Worm (Caenorhabditis elegans): ENCODE data around the gene H38K22.6.

H38K22.6 gene

ce11 chrIII:4313061-4313962 is 6.9 kb upstream of the H38K22.6 start, which contains the start of the genes evl-14 and dcn-1 (continued):
- TF ChIP-seq nhr-90 (tag; optimal IDR thresholded peaks at IDR 0.05; ENCODE audit: poor library complexity) (peak; percentile 64), lir-3 (tag; optimal IDR thresholded peaks at IDR 0.05; ENCODE audit: poor library complexity) (peak; percentile 61), unc-130 (tag; optimal IDR thresholded peaks at IDR 0.05) (peak; percentile 60), sox-4 (tag; optimal IDR thresholded peaks at IDR 0.05) (no peak), sup-37 (GFP tag; optimal IDR thresholded peaks at IDR 0.05) (no peak), lin-39 (tag; optimal IDR thresholded peaks at IDR 0.05) (no peak), ztf-11 (tag; optimal IDR thresholded peaks at IDR 0.05) (no peak), swsn-7 (tag; optimal IDR thresholded peaks at IDR 0.05) (peak; percentile 78), fkh-8 (tag; optimal IDR thresholded peaks at IDR 0.05) (peak; percentile 83)

DNA sequence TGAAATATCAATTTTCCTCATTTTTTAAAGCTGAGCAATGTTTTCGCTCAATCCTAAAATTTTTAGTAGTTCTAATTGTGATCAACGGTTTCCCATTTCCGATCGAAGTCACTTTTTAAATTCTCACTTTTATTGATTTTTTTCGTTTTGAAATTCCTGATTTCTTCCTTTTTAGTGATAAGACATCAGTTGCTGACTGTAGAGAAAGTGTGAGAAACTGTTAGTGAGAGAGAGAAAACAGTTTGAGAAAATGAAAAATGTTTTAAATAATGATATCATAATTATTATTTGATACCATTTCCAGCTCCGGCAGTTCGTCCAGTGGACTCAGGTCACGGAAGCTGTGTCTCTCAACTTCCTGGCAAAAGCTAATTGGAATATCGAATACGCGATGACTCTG is 5.7 kb upstream of the H38K22.6 start:
- TF ChIP-seq nhr-47 (tag; optimal IDR thresholded peaks at IDR 0.05) = no peak
- no peak for TF ChIP-seq skn-1 (tag; optimal IDR thresholded peaks at IDR 0.05)
- no peak for TF ChIP-seq lir-3 (tag; optimal IDR thresholded peaks at IDR 0.05; ENCODE audit: poor library complexity)
- no peak for TF ChIP-seq F16B12.6 (tag; optimal IDR thresholded peaks at IDR 0.05)
- TF ChIP-seq pag-3 (tag; optimal IDR thresholded peaks at IDR 0.05; ENCODE audit: borderline replicate concordance, insufficient read depth) = no peak
- TF ChIP-seq fkh-10 (GFP tag; optimal IDR thresholded peaks at IDR 0.05) = no peak
- no peak for TF ChIP-seq nhr-11 (tag; optimal IDR thresholded peaks at IDR 0.05)
- TF ChIP-seq isw-1 (GFP tag; IDR thresholded peaks at IDR 0.05) = no peak
- no peak for TF ChIP-seq fkh-4 (tag; optimal IDR thresholded peaks at IDR 0.05; ENCODE audit: borderline replicate concordance)
- no peak for TF ChIP-seq sox-4 (tag; optimal IDR thresholded peaks at IDR 0.05)
- no peak for TF ChIP-seq sup-37 (GFP tag; optimal IDR thresholded peaks at IDR 0.05)
- no peak for TF ChIP-seq sptf-1 (tag; optimal IDR thresholded peaks at IDR 0.05)
- TF ChIP-seq unc-130 (tag; optimal IDR thresholded peaks at IDR 0.05) = no peak
- TF ChIP-seq ces-1 (GFP tag; optimal IDR thresholded peaks at IDR 0.05) = no peak
- no peak for TF ChIP-seq mdl-1 (tag; optimal IDR thresholded peaks at IDR 0.05)
- no peak for TF ChIP-seq nhr-20 (tag; optimal IDR thresholded peaks at IDR 0.05)
- TF ChIP-seq C34B4.2 (tag; optimal IDR thresholded peaks at IDR 0.05) = no peak

DNA sequence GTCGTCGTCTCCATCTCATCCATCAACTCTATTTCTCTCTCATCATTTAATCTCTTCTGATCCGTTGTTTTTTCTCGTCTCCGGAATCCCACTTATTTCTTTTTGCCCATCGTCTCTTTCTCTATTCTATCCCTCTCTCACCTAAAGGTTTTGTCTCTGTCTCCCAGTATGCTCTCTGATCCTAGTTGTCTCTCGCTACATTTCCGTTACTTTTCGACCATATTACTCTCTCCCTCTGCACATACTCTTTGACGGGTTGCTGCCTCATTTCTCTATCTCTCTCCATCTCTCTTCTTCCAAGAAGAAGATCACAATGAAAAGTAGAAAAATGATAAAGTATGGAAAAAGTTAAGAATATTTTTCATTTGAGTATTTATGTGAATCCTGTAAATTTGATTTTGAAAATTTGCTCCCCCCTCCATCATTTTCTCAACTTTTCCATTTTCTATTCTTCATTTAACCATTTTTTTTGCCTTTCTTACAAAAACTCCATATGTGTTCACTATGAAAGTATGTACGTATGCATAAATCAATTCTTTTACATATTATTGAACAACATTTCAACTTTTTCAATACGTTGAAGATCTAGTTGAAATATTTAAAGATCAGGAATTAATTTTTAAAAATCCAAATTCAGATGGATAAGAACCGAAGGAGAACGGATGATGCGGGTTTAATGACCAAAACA is 3.0 kb upstream of the H38K22.6 start, which contains the start of gene tag-131:
TSS of gene tag-131 (plus strand) at position 638 of the 688 bp plus-strand sequence.
- peak; percentile 8 for TF ChIP-seq xbp-1 (tag; optimal IDR thresholded peaks at IDR 0.05)
- no peak for TF ChIP-seq egl-13 (tag; optimal IDR thresholded peaks at IDR 0.05)
- TF ChIP-seq nhr-11 (tag; optimal IDR thresholded peaks at IDR 0.05) = peak; percentile 41
- TF ChIP-seq nhr-20 (tag; optimal IDR thresholded peaks at IDR 0.05) = peak; percentile 63
- no peak for TF ChIP-seq fkh-4 (tag; optimal IDR thresholded peaks at IDR 0.05; ENCODE audit: borderline replicate concordance)
- no peak for TF ChIP-seq fkh-8 (tag; optimal IDR thresholded peaks at IDR 0.05)
- TF ChIP-seq nhr-47 (tag; optimal IDR thresholded peaks at IDR 0.05) = peak; percentile 36
- no peak for TF ChIP-seq irx-1 (tag; optimal IDR thresholded peaks at IDR 0.05)
- TF ChIP-seq blmp-1 (tag; optimal IDR thresholded peaks at IDR 0.05) = peak; percentile 64
- no peak for TF ChIP-seq unc-98 (GFP tag; IDR thresholded peaks at IDR 0.05)
- peak; percentile 50 for TF ChIP-seq swsn-7 (tag; optimal IDR thresholded peaks at IDR 0.05)
- peak; percentile 3 to 20 (median 4) for TF ChIP-seq dpl-1 (GFP tag; optimal IDR thresholded peaks at IDR 0.05)
- peak; percentile 43 for TF ChIP-seq nhr-19 (GFP tag; conservative IDR thresholded peaks at IDR 0.05)
- peak; percentile 80 for TF ChIP-seq nhr-71 (tag; optimal IDR thresholded peaks at IDR 0.05)
- TF ChIP-seq lin-39 (tag; optimal IDR thresholded peaks at IDR 0.05) = peak; percentile 8
- peak; percentile 16 for TF ChIP-seq lir-3 (tag; optimal IDR thresholded peaks at IDR 0.05; ENCODE audit: poor library complexity)
- TF ChIP-seq mep-1 (tag; optimal IDR thresholded peaks at IDR 0.05) = peak; percentile 13
- no peak for TF ChIP-seq pax-3 (tag; optimal IDR thresholded peaks at IDR 0.05)
- TF ChIP-seq lsy-2 (tag; optimal IDR thresholded peaks at IDR 0.05) = peak; percentile 38 to 67
- no peak for TF ChIP-seq ceh-82 (tag; optimal IDR thresholded peaks at IDR 0.05)
- TF ChIP-seq elt-3 (tag; optimal IDR thresholded peaks at IDR 0.05) = peak in 2 of 6 experiments; percentile 10 to 24
- TF ChIP-seq mdl-1 (tag; optimal IDR thresholded peaks at IDR 0.05) = peak in 1 of 2 experiments; percentile 26
- TF ChIP-seq pqm-1 (tag; optimal IDR thresholded peaks at IDR 0.05) = no peak
- peak; percentile 75 for TF ChIP-seq snu-23 (GFP tag; optimal IDR thresholded peaks at IDR 0.05)
- no peak for TF ChIP-seq ama-1 (optimal IDR thresholded peaks at IDR 0.05)
- TF ChIP-seq vab-15 (tag; optimal IDR thresholded peaks at IDR 0.05) = no peak
- peak; percentile 22 for TF ChIP-seq tbx-2 (tag; optimal IDR thresholded peaks at IDR 0.05)
- no peak for TF ChIP-seq unc-62 (GFP tag; optimal IDR thresholded peaks at IDR 0.05)
- TF ChIP-seq dsc-1 (tag; optimal IDR thresholded peaks at IDR 0.05) = peak; percentile 67
- TF ChIP-seq nhr-84 (tag; optimal IDR thresholded peaks at IDR 0.05) = no peak
- TF ChIP-seq grh-1 (GFP tag; IDR thresholded peaks at IDR 0.05) = no peak

All from whole organism, L1 larva.